Worm (Caenorhabditis elegans): ENCODE measurements around the gene nhr-249.

nhr-249 gene

ce11 chrIV:7018623-7019022, 46.3 kb upstream of the nhr-249 start:
- no peak for TF ChIP-seq unc-55 (GFP tag; optimal IDR thresholded peaks at IDR 0.05)
- no peak for TF ChIP-seq lsy-2 (tag; optimal IDR thresholded peaks at IDR 0.05)
- TF ChIP-seq sma-9 (GFP tag; optimal IDR thresholded peaks at IDR 0.05): no peak
- TF ChIP-seq sma-9 (tag; optimal IDR thresholded peaks at IDR 0.05): no peak
- no peak for TF ChIP-seq egl-27 (tag; optimal IDR thresholded peaks at IDR 0.05)
- no peak for TF ChIP-seq ceh-16 (tag; optimal IDR thresholded peaks at IDR 0.05)
- TF ChIP-seq sem-4 (tag; optimal IDR thresholded peaks at IDR 0.05): no peak

- TF ChIP-seq ztf-11 (tag; optimal IDR thresholded peaks at IDR 0.05): no peak
- no peak for TF ChIP-seq C34F6.9 (tag; optimal IDR thresholded peaks at IDR 0.05)
- TF ChIP-seq mab-5 (tag; optimal IDR thresholded peaks at IDR 0.05): no peak
- no peak for TF ChIP-seq skn-1 (tag; optimal IDR thresholded peaks at IDR 0.05)
- TF ChIP-seq elt-3 (tag; optimal IDR thresholded peaks at IDR 0.05): no peak
- TF ChIP-seq sem-4 (tag; optimal IDR thresholded peaks at IDR 0.05): no peak
- TF ChIP-seq nhr-237 (tag; optimal IDR thresholded peaks at IDR 0.05): no peak
- no peak for TF ChIP-seq blmp-1 (tag; optimal IDR thresholded peaks at IDR 0.05; ENCODE audit: insufficient read depth)
- no peak for TF ChIP-seq nhr-6 (tag; optimal IDR thresholded peaks at IDR 0.05)
- no peak for TF ChIP-seq ztf-4 (tag; optimal IDR thresholded peaks at IDR 0.05)
- no peak for TF ChIP-seq nhr-25 (tag; optimal IDR thresholded peaks at IDR 0.05)
- no peak for TF ChIP-seq unc-39 (tag; optimal IDR thresholded peaks at IDR 0.05)
- no peak for TF ChIP-seq ama-1 (optimal IDR thresholded peaks at IDR 0.05)
- no peak for TF ChIP-seq ceh-82 (tag; optimal IDR thresholded peaks at IDR 0.05)
Measured at ce11 chrIV:7017123-7017674, 44.9 kb upstream of the nhr-249 start, which contains the start of gene gldi-4. TSS of gene gldi-4 (plus strand) at chrIV:7017624.

- TF ChIP-seq mdl-1 (tag; optimal IDR thresholded peaks at IDR 0.05) (no peak), nhr-25 (tag; optimal IDR thresholded peaks at IDR 0.05) (peak; percentile 63), nhr-23 (tag; optimal IDR thresholded peaks at IDR 0.05) (no peak), ztf-1 (GFP tag; conservative IDR thresholded peaks at IDR 0.05) (no peak), lin-11 (tag; optimal IDR thresholded peaks at IDR 0.05) (no peak), dmd-4 (tag; optimal IDR thresholded peaks at IDR 0.05) (no peak), fos-1 (tag; optimal IDR thresholded peaks at IDR 0.05) (no peak), ceh-82 (tag; optimal IDR thresholded peaks at IDR 0.05) (no peak), ama-1 (optimal IDR thresholded peaks at IDR 0.05) (peak; percentile 2), skn-1 (tag; optimal IDR thresholded peaks at IDR 0.05) (peak; percentile 16), egl-27 (tag; optimal IDR thresholded peaks at IDR 0.05) (no peak), lsy-2 (tag; optimal IDR thresholded peaks at IDR 0.05) (peak in 1 of 2 experiments; percentile 63), crh-2 (tag; optimal IDR thresholded peaks at IDR 0.05) (peak; percentile 58), lin-39 (tag; optimal IDR thresholded peaks at IDR 0.05) (no peak), C34F6.9 (tag; optimal IDR thresholded peaks at IDR 0.05) (peak; percentile 88), gmeb-1 (tag; optimal IDR thresholded peaks at IDR 0.05) (peak; percentile 24), unc-55 (GFP tag; optimal IDR thresholded peaks at IDR 0.05) (peak; percentile 71), sma-9 (GFP tag; optimal IDR thresholded peaks at IDR 0.05) (peak; percentile 77), sma-9 (tag; optimal IDR thresholded peaks at IDR 0.05) (no peak), nhr-129 (tag; optimal IDR thresholded peaks at IDR 0.05) (peak; percentile 64), aly-2 (tag; optimal IDR thresholded peaks at IDR 0.05) (no peak), F13H6.1 (tag; optimal IDR thresholded peaks at IDR 0.05) (peak; percentile 22), ceh-16 (tag; optimal IDR thresholded peaks at IDR 0.05) (no peak), snpc-4 (tag; optimal IDR thresholded peaks at IDR 0.05) (no peak), sem-4 (tag; optimal IDR thresholded peaks at IDR 0.05) (no peak), elt-3 (tag; optimal IDR thresholded peaks at IDR 0.05) (no peak), lin-13 (GFP tag; optimal IDR thresholded peaks at IDR 0.05) (no peak), nhr-12 (tag; optimal IDR thresholded peaks at IDR 0.05) (no peak)
Measured at ce11 chrIV:7016502-7016901, 44.2 kb upstream of the nhr-249 start.

ce11 chrIV:7012731-7013445, 40.6 kb upstream of the nhr-249 start:
- TF ChIP-seq ceh-16 (tag; optimal IDR thresholded peaks at IDR 0.05) (no peak), skn-1 (tag; optimal IDR thresholded peaks at IDR 0.05) (no peak), aly-2 (tag; optimal IDR thresholded peaks at IDR 0.05) (no peak), ceh-82 (tag; optimal IDR thresholded peaks at IDR 0.05) (no peak), fos-1 (tag; optimal IDR thresholded peaks at IDR 0.05) (peak; percentile 34), sma-3 (GFP tag; optimal IDR thresholded peaks at IDR 0.05) (no peak), F13H6.1 (tag; optimal IDR thresholded peaks at IDR 0.05) (no peak), nhr-23 (tag; optimal IDR thresholded peaks at IDR 0.05) (no peak), nhr-77 (tag; optimal IDR thresholded peaks at IDR 0.05) (no peak), nhr-21 (tag; optimal IDR thresholded peaks at IDR 0.05) (no peak), blmp-1 (tag; optimal IDR thresholded peaks at IDR 0.05; ENCODE audit: insufficient read depth) (no peak), lin-13 (GFP tag; optimal IDR thresholded peaks at IDR 0.05) (no peak), C34F6.9 (tag; optimal IDR thresholded peaks at IDR 0.05) (peak; percentile 42), egl-27 (tag; optimal IDR thresholded peaks at IDR 0.05) (no peak), lin-11 (tag; optimal IDR thresholded peaks at IDR 0.05) (no peak), unc-55 (GFP tag; optimal IDR thresholded peaks at IDR 0.05) (peak; percentile 42), zag-1 (tag; optimal IDR thresholded peaks at IDR 0.05) (no peak), nhr-11 (tag; optimal IDR thresholded peaks at IDR 0.05) (no peak), mbf-1 (tag; optimal IDR thresholded peaks at IDR 0.05) (no peak), sma-9 (GFP tag; optimal IDR thresholded peaks at IDR 0.05) (no peak), sma-9 (tag; optimal IDR thresholded peaks at IDR 0.05) (no peak), elt-3 (tag; optimal IDR thresholded peaks at IDR 0.05) (no peak), nhr-12 (tag; optimal IDR thresholded peaks at IDR 0.05) (no peak), unc-39 (tag; optimal IDR thresholded peaks at IDR 0.05) (no peak)

Measured in whole organism, L2 larva.